Fruit fly (Drosophila melanogaster): ENCODE results near the gene Svip.

Gene Svip

DNA sequence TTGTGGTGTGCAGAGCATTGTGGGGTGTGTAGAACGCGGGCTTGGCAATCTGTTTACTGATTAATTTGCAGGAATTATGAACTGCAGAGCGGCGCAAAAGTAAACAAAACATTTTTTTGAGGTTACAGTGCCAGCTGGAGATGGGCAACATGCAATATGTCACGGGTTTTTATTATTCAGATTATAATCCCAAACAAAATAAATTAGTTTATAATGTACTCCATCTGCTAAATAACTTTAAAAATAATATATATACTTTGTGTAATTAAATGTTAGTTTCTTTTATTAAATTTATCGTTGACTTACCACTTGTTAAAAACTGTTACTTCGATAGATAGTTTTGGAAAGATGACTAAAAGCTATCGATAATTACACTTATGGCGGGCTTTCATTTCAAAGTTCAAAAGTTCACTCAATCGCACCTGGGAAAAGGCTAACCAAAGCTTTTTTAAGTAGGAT lies 12.1 kb downstream of the Svip start, which contains the start of gene Fdx1 (continued):
- peak; percentile 70 for TF ChIP-seq Sry-δ (GFP tag; optimal IDR thresholded peaks at IDR 0.05)
- TF ChIP-seq sens-2 (GFP tag; IDR thresholded peaks at IDR 0.05): no peak
- no peak for TF ChIP-seq Dip2 (GFP tag; IDR thresholded peaks at IDR 0.05)
- peak; percentile 5 for TF ChIP-seq caup (GFP tag; optimal IDR thresholded peaks at IDR 0.05; ENCODE audit: severe bottlenecking)
- no peak for TF ChIP-seq stwl (tag; optimal IDR thresholded peaks at IDR 0.05)
- no peak for TF ChIP-seq CG14965 (GFP tag; optimal IDR thresholded peaks at IDR 0.05; ENCODE audit: borderline replicate concordance)
- peak; percentile 64 for TF ChIP-seq Doc3 (GFP tag; IDR thresholded peaks at IDR 0.05; ENCODE audit: partially characterized antibody)
- TF ChIP-seq tx (GFP tag; optimal IDR thresholded peaks at IDR 0.05): no peak
- no peak for TF ChIP-seq ewg (GFP tag; optimal IDR thresholded peaks at IDR 0.05)
- TF ChIP-seq CG13775 (GFP tag; optimal IDR thresholded peaks at IDR 0.05): peak; percentile 27
- TF ChIP-seq CG30431 (GFP tag; optimal IDR thresholded peaks at IDR 0.05): no peak
- TF ChIP-seq Taf1 (GFP tag; IDR thresholded peaks at IDR 0.05): no peak
- TF ChIP-seq CG6683 (GFP tag; optimal IDR thresholded peaks at IDR 0.05): no peak
- TF ChIP-seq grn (GFP tag; optimal IDR thresholded peaks at IDR 0.05): no peak
- no peak for TF ChIP-seq ara (GFP tag; IDR thresholded peaks at IDR 0.05)
- peak; percentile 8 for TF ChIP-seq CG7556 (GFP tag; optimal IDR thresholded peaks at IDR 0.05)
- TF ChIP-seq H15 (GFP tag; IDR thresholded peaks at IDR 0.05): 0 out of 3 replicates have a peak, but pooled peaks have one; percentile 41
- no peak for TF ChIP-seq Lhr (GFP tag; optimal IDR thresholded peaks at IDR 0.05)
- no peak for TF ChIP-seq CG8089 (GFP tag; optimal IDR thresholded peaks at IDR 0.05)
- no peak for TF ChIP-seq CG33213 (GFP tag; optimal IDR thresholded peaks at IDR 0.05)
- no peak for TF ChIP-seq en (GFP tag; optimal IDR thresholded peaks at IDR 0.05)
- no peak for TF ChIP-seq Atf-2 (GFP tag; optimal IDR thresholded peaks at IDR 0.05)
- no peak for TF ChIP-seq zfh1 (GFP tag; IDR thresholded peaks at IDR 0.05)
- TF ChIP-seq abd-A (tag; optimal IDR thresholded peaks at IDR 0.05): no peak
- no peak for TF ChIP-seq pnt (GFP tag; optimal IDR thresholded peaks at IDR 0.05)
- TF ChIP-seq CG3407 (GFP tag; optimal IDR thresholded peaks at IDR 0.05): no peak
- no peak for TF ChIP-seq CG6689 (GFP tag; IDR thresholded peaks at IDR 0.05)
- no peak for TF ChIP-seq Vsx1 (GFP tag; optimal IDR thresholded peaks at IDR 0.05)
- TF ChIP-seq E2f1 (GFP tag; IDR thresholded peaks at IDR 0.05): 0 out of 2 replicates have a peak, but pooled peaks have one; percentile 22
- peak; percentile 52 for TF ChIP-seq CG31441 (GFP tag; IDR thresholded peaks at IDR 0.05)
- 0 out of 2 replicates have a peak, but pooled peaks have one; percentile 39 for TF ChIP-seq CG14014 (GFP tag; IDR thresholded peaks at IDR 0.05)
- no peak for TF ChIP-seq fd96Cb (tag; optimal IDR thresholded peaks at IDR 0.05)
- no peak for TF ChIP-seq CG11560 (tag; IDR thresholded peaks at IDR 0.05)
- TF ChIP-seq Lpt (GFP tag; optimal IDR thresholded peaks at IDR 0.05): no peak
- no peak for TF ChIP-seq CG12744 (GFP tag; optimal IDR thresholded peaks at IDR 0.05)
- no peak for TF ChIP-seq jigr1 (GFP tag; IDR thresholded peaks at IDR 0.05)
- peak; percentile 45 for TF ChIP-seq pzg (GFP tag; optimal IDR thresholded peaks at IDR 0.05)
- no peak for TF ChIP-seq CG12071 (GFP tag; optimal IDR thresholded peaks at IDR 0.05)
- no peak for TF ChIP-seq CG8765 (GFP tag; IDR thresholded peaks at IDR 0.05)
- TF ChIP-seq gsb-n (tag; optimal IDR thresholded peaks at IDR 0.05): peak; percentile 19
- TF ChIP-seq CG10267 (tag; optimal IDR thresholded peaks at IDR 0.05): peak; percentile 39
- no peak for TF ChIP-seq CG11696 (GFP tag; IDR thresholded peaks at IDR 0.05)
- TF ChIP-seq Aef1 (GFP tag; IDR thresholded peaks at IDR 0.05): peak; percentile 68
- peak; percentile 59 for TF ChIP-seq Atf6 (GFP tag; IDR thresholded peaks at IDR 0.05)
- peak; percentile 47; the same call in 2 of the 3 replicates for TF ChIP-seq CG34224 (GFP tag; IDR thresholded peaks at IDR 0.05; ENCODE audit: partially characterized antibody)
- TF ChIP-seq zfh2 (GFP tag; optimal IDR thresholded peaks at IDR 0.05): peak; percentile 12
- no peak for TF ChIP-seq CG5953 (GFP tag; IDR thresholded peaks at IDR 0.05)
- TF ChIP-seq CG31365 (tag; optimal IDR thresholded peaks at IDR 0.05): no peak
- TF ChIP-seq CG9817 (tag; optimal IDR thresholded peaks at IDR 0.05): peak; percentile 25
- TF ChIP-seq lmd (GFP tag; IDR thresholded peaks at IDR 0.05): no peak; the same call in 1 of the 2 replicates
- peak; percentile 27 for TF ChIP-seq CG12659 (GFP tag; optimal IDR thresholded peaks at IDR 0.05)
